Worm (Caenorhabditis elegans): Measurements from ENCODE around the gene ghi-1.

DNA sequence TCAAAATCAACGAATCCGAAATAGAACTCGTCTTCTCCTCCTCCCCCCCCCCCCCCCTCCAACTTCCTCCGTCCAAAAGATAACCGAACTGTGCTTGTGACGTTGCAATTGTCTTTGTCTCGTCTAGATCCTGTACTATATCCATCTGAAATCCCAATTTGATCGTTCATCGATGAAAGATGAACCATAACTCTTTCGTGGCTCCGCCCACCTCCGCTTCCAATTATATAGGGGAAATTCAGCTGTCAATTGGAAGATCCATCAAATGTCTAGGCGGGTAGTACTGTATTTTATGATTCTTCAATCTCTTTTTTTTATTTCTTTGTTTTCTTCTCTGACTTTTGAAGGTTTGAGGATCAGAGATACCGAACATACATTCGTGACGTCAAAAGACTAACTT lies 1.2 kb upstream of the ghi-1 start:
- TF ChIP-seq flt-1 (GFP tag; IDR thresholded peaks at IDR 0.05) (no peak), ets-7 (tag; optimal IDR thresholded peaks at IDR 0.05) (no peak), ceh-36 (tag; optimal IDR thresholded peaks at IDR 0.05) (no peak), ama-1 (optimal IDR thresholded peaks at IDR 0.05) (no peak), B0310.2 (tag; optimal IDR thresholded peaks at IDR 0.05) (no peak), hmbx-1 (tag; optimal IDR thresholded peaks at IDR 0.05) (no peak), pes-1 (GFP tag; IDR thresholded peaks at IDR 0.05) (no peak), tra-4 (tag; optimal IDR thresholded peaks at IDR 0.05) (no peak), hmg-4 (GFP tag; optimal IDR thresholded peaks at IDR 0.05) (no peak)

Measured in whole organism, early embryonic.